Worm (Caenorhabditis elegans) whole organism, L4/young adult: ENCODE results near the gene K09C4.5.

Experiments
- W03F9.2 ChIP-seq: fragments of 150-350 bp; optimal IDR thresholded peaks from 2 replicates; lab custom pipeline; 2014; ENCODE audit warnings: missing biosample characterization, missing genetic modification characterization
- him-1 ChIP-seq: sonication (generic microtip); optimal IDR thresholded peaks from 2 replicates; lab custom pipeline; 2016; ENCODE audit warnings: missing genotype, missing genetic modification reagents, missing genetic modification characterization, missing compliant biosample characterization

DNA sequence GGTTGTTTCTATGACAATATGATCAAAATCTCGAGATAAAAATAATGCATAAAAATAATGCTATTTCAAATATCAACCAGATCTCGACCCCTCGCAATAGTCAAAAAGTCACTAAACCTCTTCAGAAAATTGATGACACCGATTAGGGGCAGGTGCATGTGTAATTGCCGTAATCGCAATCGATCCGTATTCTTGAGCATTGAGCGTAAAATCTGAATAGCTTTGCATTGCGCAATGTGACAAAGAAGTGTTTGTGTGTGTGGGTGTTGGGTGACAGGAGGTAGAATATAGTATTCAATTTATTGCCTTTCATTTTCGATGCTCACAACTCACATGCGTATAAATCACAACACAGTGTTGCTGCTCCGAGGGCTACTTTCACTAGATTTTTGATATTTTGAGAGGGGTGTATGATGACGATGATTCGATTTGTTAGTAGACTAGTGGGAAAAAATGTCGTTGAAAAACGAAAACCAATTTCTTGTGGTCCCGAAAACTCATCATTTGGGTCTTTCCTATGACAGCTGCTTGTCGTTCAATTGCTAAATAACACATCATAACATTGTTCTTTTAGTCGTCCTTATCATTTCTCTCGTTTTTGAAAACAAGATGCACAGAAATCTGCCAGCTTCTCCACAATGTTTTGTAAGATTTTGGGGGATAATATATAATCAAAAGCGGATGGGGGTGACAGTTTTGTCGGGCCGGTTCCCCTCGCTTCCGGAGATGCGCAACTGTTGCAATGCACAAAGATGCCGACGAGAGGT is 33.6 kb downstream of the K09C4.5 start:
- TF ChIP-seq W03F9.2 (tag; lab: Kevin White, UChicago) (no peak), him-1 (tag; lab: Kevin White, UChicago) (no peak)
